Worm (Caenorhabditis elegans) whole organism, late embryonic: Measurements from ENCODE around the gene ttll-5.

ENCODE experiments used
- ama-1 ChIP-seq: fragments of 150-350 bp; optimal IDR thresholded peaks from 2 replicates; lab custom pipeline; 2014
- lin-11 ChIP-seq: fragments of 200-800 bp; sonication (Bioruptor generic); optimal IDR thresholded peaks from 2 replicates; lab custom pipeline; 2018; ENCODE audit warnings: mild to moderate bottlenecking, missing genetic modification characterization, missing compliant biosample characterization
- pax-1 ChIP-seq: fragments of 150-350 bp; optimal IDR thresholded peaks from 2 replicates; lab custom pipeline; 2014; ENCODE audit warnings: missing biosample characterization, missing genetic modification characterization

DNA sequence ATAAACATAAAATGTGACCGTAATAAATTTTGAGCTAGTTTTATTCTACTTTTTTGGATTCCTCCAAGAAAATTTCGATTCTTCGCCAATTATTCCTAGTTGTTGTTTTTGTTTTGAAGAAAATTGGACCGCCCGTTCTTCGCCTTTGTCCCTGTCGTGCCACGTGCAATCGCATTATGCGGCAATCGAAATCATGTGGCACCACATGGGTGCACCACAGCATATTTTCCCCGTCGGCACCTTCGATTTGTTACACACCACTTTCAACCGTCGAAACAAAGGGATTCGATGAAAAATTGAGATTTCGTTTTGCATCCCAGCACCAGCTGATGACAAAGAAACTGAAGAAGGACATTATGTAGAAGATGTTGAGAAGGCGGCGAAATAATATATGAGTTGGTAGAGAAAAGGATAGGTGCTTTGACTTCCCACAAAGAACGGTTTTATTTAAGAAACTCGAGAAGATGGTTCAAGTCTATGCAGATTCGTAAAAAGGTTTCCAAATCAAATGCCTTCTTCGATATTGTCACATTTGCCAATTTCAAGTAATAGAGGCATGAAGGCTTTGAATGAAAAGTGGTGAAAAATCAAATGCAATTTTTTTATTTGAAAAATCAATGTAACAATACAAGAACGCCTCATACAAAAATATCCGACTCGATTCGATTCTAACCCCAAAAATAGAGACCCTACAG is 19.9 kb downstream of the ttll-5 start:
- TF ChIP-seq ama-1 (lab: Kevin White, UChicago) (no peak), lin-11 (tag; lab: Kevin White, UChicago) (no peak), pax-1 (no peak)
